Worm (Caenorhabditis elegans) whole organism, dauer: ENCODE data around the gene col-179.

Experiments
- unc-62 ChIP-seq: sonication (generic microtip); optimal IDR thresholded peaks from 2 replicates; lab custom pipeline; 2017; ENCODE audit warnings: missing biosample characterization, missing genetic modification reagents, missing genetic modification characterization

Gene col-179

ce11 chrX:11201165-11201564, at the start of gene col-179:
TSS of gene col-179 (plus strand) at chrX:11201465.
- TF ChIP-seq unc-62 (GFP tag; lab: Kevin White, UChicago), result no peak

- TF ChIP-seq unc-62 (GFP tag; lab: Kevin White, UChicago), result no peak
Measured at ce11 chrX:11151494-11151893, 49.8 kb upstream of the col-179 start.

ce11 chrX:11152720-11153119, 48.5 kb upstream of the col-179 start, which contains the start of the genes C05C9.3 and C05C9.2:
TSS of gene C05C9.3 (minus strand) at chrX:11152820.
TSS of gene C05C9.2 (plus strand) at chrX:11153065.
- no peak for TF ChIP-seq unc-62 (GFP tag; lab: Kevin White, UChicago)

- TF ChIP-seq unc-62 (GFP tag; lab: Kevin White, UChicago), result no peak
Measured at ce11 chrX:11160537-11160936, 40.7 kb upstream of the col-179 start, which contains the start of gene C05C9.1. TSS of gene C05C9.1 (plus strand) at chrX:11160837.

- TF ChIP-seq unc-62 (GFP tag; lab: Kevin White, UChicago), result no peak
Measured at ce11 chrX:11162778-11163584, 38.3 kb upstream of the col-179 start.

- TF ChIP-seq unc-62 (GFP tag; lab: Kevin White, UChicago), result no peak
Measured at ce11 chrX:11178599-11178998, 22.7 kb upstream of the col-179 start, which contains the start of gene gnrr-6. TSS of gene gnrr-6 (plus strand) at chrX:11178899.

ce11 chrX:11185498-11185897, 15.8 kb upstream of the col-179 start, which contains the start of gene gnrr-7:
TSS of gene gnrr-7 (plus strand) at chrX:11185798.
- TF ChIP-seq unc-62 (GFP tag; lab: Kevin White, UChicago), result no peak

ce11 chrX:11189515-11189914, 11.8 kb upstream of the col-179 start, which contains the start of gene F13D2.1:
TSS of gene F13D2.1 (minus strand) at chrX:11189615.
- no peak for TF ChIP-seq unc-62 (GFP tag; lab: Kevin White, UChicago)

ce11 chrX:11190443-11190842, 10.8 kb upstream of the col-179 start:
- no peak for TF ChIP-seq unc-62 (GFP tag; lab: Kevin White, UChicago)

ce11 chrX:11193670-11194069, 7.6 kb upstream of the col-179 start:
- TF ChIP-seq unc-62 (GFP tag; lab: Kevin White, UChicago), result no peak

- TF ChIP-seq unc-62 (GFP tag; lab: Kevin White, UChicago), result no peak
Measured at ce11 chrX:11196741-11197140, 4.5 kb upstream of the col-179 start, which contains the start of gene C34F6.1. TSS of gene C34F6.1 (minus strand) at chrX:11196841.

- no peak for TF ChIP-seq unc-62 (GFP tag; lab: Kevin White, UChicago)
Measured at ce11 chrX:11199155-11199554, 2.1 kb upstream of the col-179 start, which contains the start of gene col-178. TSS of gene col-178 (plus strand) at chrX:11199455.

- TF ChIP-seq unc-62 (GFP tag; lab: Kevin White, UChicago), result no peak
Measured at ce11 chrX:11203773-11204172, 2.5 kb downstream of the col-179 start, which contains the start of gene C34F6.11. TSS of gene C34F6.11 (minus strand) at chrX:11203932.

- TF ChIP-seq unc-62 (GFP tag; lab: Kevin White, UChicago), result no peak
Measured at ce11 chrX:11206953-11207352, 5.7 kb downstream of the col-179 start, which contains the start of gene hst-2. TSS of gene hst-2 (minus strand) at chrX:11207155.

ce11 chrX:11208788-11209187, 7.5 kb downstream of the col-179 start, which contains the start of gene C34F6.5:
TSS of gene C34F6.5 (minus strand) at chrX:11208888.
- TF ChIP-seq unc-62 (GFP tag; lab: Kevin White, UChicago), result no peak

- TF ChIP-seq unc-62 (GFP tag; lab: Kevin White, UChicago), result no peak
Measured at ce11 chrX:11210417-11210816, 9.2 kb downstream of the col-179 start.
